Fruit fly (Drosophila melanogaster) whole organism, adult: Measurements from ENCODE around the gene PIP82.

ENCODE experiments used
- CG12768 ChIP-seq: fragments of 200-800 bp; sonication (Bioruptor generic); optimal IDR thresholded peaks from 2 replicates; lab custom pipeline; 2017; ENCODE audit warnings: missing biosample characterization, missing genetic modification characterization, mild to moderate bottlenecking, moderate library complexity, missing genetic modification reagents
- CG14711 ChIP-seq: fragments of 200-800 bp; sonication (Bioruptor generic); optimal IDR thresholded peaks from 2 replicates; lab custom pipeline; 2018; ENCODE audit warnings: missing biosample characterization, mild to moderate bottlenecking, missing genetic modification characterization, moderate library complexity
- Crg-1 ChIP-seq: fragments of 200-800 bp; sonication (Bioruptor generic); optimal IDR thresholded peaks from 2 replicates; lab custom pipeline; 2016; ENCODE audit warnings: missing biosample characterization, missing genetic modification characterization
- bab1 ChIP-seq: fragments of 200-800 bp; sonication (Bioruptor generic); optimal IDR thresholded peaks from 3 replicates; lab custom pipeline; 2019; ENCODE audit warnings: missing biosample characterization, mild to moderate bottlenecking, missing genetic modification characterization, moderate library complexity
- cnc ChIP-seq, 2 experiments: fragments of >200 bp; optimal IDR thresholded peaks; 2 replicates each; lab custom pipeline; 2017
- kay ChIP-seq: fragments of 200-800 bp; sonication (Bioruptor generic); peaks from one replicate; lab custom pipeline; 2016; ENCODE audit warnings: missing biosample characterization, missing genetic modification characterization, borderline replicate concordance
- ovo ChIP-seq: fragments of 200-800 bp; sonication (Bioruptor generic); optimal IDR thresholded peaks from 2 replicates; lab custom pipeline; 2016; ENCODE audit warnings: missing biosample characterization, missing genetic modification characterization
- tj ChIP-seq: fragments of 200-800 bp; sonication (Bioruptor generic); optimal IDR thresholded peaks from 3 replicates; lab custom pipeline; 2017; ENCODE audit warnings: missing biosample characterization, mild to moderate bottlenecking, missing genetic modification characterization, moderate library complexity
- toe ChIP-seq: fragments of 200-800 bp; sonication (Bioruptor generic); optimal IDR thresholded peaks from 2 replicates; lab custom pipeline; 2016; ENCODE audit warnings: missing biosample characterization, missing genetic modification characterization

dm6 chrX:8501374-8501773 is 28.1 kb downstream of the PIP82 start:
- TF ChIP-seq kay (GFP tag; lab: Kevin White, UChicago) (no peak), ovo (GFP tag; lab: Kevin White, UChicago) (no peak), bab1 (GFP tag; lab: Kevin White, UChicago) (no peak), toe (GFP tag; lab: Kevin White, UChicago) (no peak), CG12768 (GFP tag; lab: Kevin White, UChicago) (no peak), tj (GFP tag; lab: Kevin White, UChicago) (no peak), cnc (optimal IDR thresholded peaks at IDR 0.05; lab: Kevin White, UChicago) (no peak), CG14711 (tag; lab: Kevin White, UChicago) (no peak), Crg-1 (GFP tag; lab: Kevin White, UChicago) (no peak)
